Worm (Caenorhabditis elegans) whole organism, early embryonic: ENCODE results near the gene B0034.1.

Source experiments
- ama-1 ChIP-seq: fragments of 150-350 bp; optimal IDR thresholded peaks from 2 replicates; lab custom pipeline; 2014
- hmbx-1 ChIP-seq: sonication (generic microtip); optimal IDR thresholded peaks from 2 replicates; lab custom pipeline; 2016; ENCODE audit warnings: mild to moderate bottlenecking, missing genetic modification characterization, missing compliant biosample characterization
- hnd-1 ChIP-seq: sonication (generic microtip); optimal IDR thresholded peaks from 2 replicates; lab custom pipeline; 2016; ENCODE audit warnings: missing genetic modification characterization, missing compliant biosample characterization
- scrt-1 ChIP-seq: fragments of 200-800 bp; sonication (Bioruptor generic); IDR thresholded peaks from 2 replicates; pipeline ENCODE4 v1.3.6; 2022; ENCODE audit warnings: missing genetic modification characterization, missing compliant biosample characterization
- sea-1 ChIP-seq: fragments of 200-800 bp; sonication (Bioruptor generic); conservative IDR thresholded peaks from 2 replicates; pipeline ENCODE4 v1.3.6; 2022; ENCODE audit warnings: missing genetic modification characterization, missing compliant biosample characterization
- tbx-37 ChIP-seq: fragments of 200-800 bp; sonication (Bioruptor generic); conservative IDR thresholded peaks from 2 replicates; pipeline ENCODE4 v1.3.6; 2022; ENCODE audit warnings: missing genetic modification reagents, missing genetic modification characterization, missing compliant biosample characterization

- TF ChIP-seq ama-1 (lab: Kevin White, UChicago) (no peak), sea-1 (GFP tag; lab: Robert Waterston, UW) (no peak), scrt-1 (no peak), tbx-37 (GFP tag; lab: Robert Waterston, UW) (no peak), hmbx-1 (tag; lab: Kevin White, UChicago) (no peak), hnd-1 (no peak)
These were observed 20.1 kb downstream of the B0034.1 start, which contains the start of gene ins-2 for ce11 chrII:5988224-5988623.
